Worm (Caenorhabditis elegans) whole organism, L4 larva: ENCODE results near the gene snet-1.

Experiments used
- F10B5.3 ChIP-seq: sonication (generic microtip); optimal IDR thresholded peaks from 2 replicates; lab custom pipeline; 2016; ENCODE audit warnings: mild to moderate bottlenecking, missing genetic modification characterization, missing compliant biosample characterization
- F37D6.2 ChIP-seq: sonication (generic microtip); optimal IDR thresholded peaks from 2 replicates; lab custom pipeline; 2016; ENCODE audit warnings: mild to moderate bottlenecking, missing genetic modification characterization, missing compliant biosample characterization
- F44E2.7 ChIP-seq: fragments of 200-800 bp; sonication (Bioruptor generic); IDR thresholded peaks from 2 replicates; pipeline ENCODE4 v2.1.2; 2022; ENCODE audit warnings: missing genetic modification characterization, missing compliant biosample characterization
- T20F7.1 ChIP-seq: fragments of 200-800 bp; sonication (Bioruptor generic); optimal IDR thresholded peaks from 2 replicates; lab custom pipeline; 2018; ENCODE audit warnings: mild to moderate bottlenecking, missing genetic modification characterization, missing compliant biosample characterization
- Y48G9A.11 ChIP-seq: fragments of 200-800 bp; sonication (Bioruptor generic); IDR thresholded peaks from 2 replicates; pipeline ENCODE4 v1.3.6; 2022; ENCODE audit warnings: missing genetic modification reagents, missing genetic modification characterization, missing compliant biosample characterization
- Y75B8A.6 ChIP-seq: fragments of 200-800 bp; sonication (Bioruptor generic); IDR thresholded peaks from 2 replicates; pipeline ENCODE4 v1.3.6; 2022; ENCODE audit warnings: missing genetic modification reagents, missing genetic modification characterization, missing compliant biosample characterization
- ZK337.2 ChIP-seq: fragments of 200-800 bp; sonication (Bioruptor generic); IDR thresholded peaks from 2 replicates; pipeline ENCODE4 v1.3.6; 2022; ENCODE audit warnings: missing genetic modification reagents, missing genetic modification characterization, missing compliant biosample characterization
- ZK546.5 ChIP-seq, 2 experiments: sonication (generic microtip); optimal IDR thresholded peaks; 2 replicates each; lab custom pipeline; 2017; ENCODE audit warnings: missing biosample characterization in 2 of 2, missing genetic modification characterization in 2 of 2
- aha-1 ChIP-seq: fragments of 150-350 bp; peaks from one replicate; lab custom pipeline; 2014; ENCODE audit warnings: missing biosample characterization, missing genetic modification characterization
- ama-1 ChIP-seq: fragments of 150-350 bp; optimal IDR thresholded peaks from 2 replicates; lab custom pipeline; 2014; ENCODE audit warnings: inconsistent platforms, mixed read lengths
- arid-1 ChIP-seq: fragments of 200-800 bp; sonication (Bioruptor generic); conservative IDR thresholded peaks from 2 replicates; pipeline ENCODE4 v1.3.6; 2022; ENCODE audit warnings: missing genetic modification reagents, missing genetic modification characterization, missing compliant biosample characterization
- ceh-28 ChIP-seq: fragments of 150-350 bp; optimal IDR thresholded peaks from 2 replicates; lab custom pipeline; 2014; ENCODE audit warnings: missing biosample characterization, missing genetic modification reagents, missing genetic modification characterization
- ceh-44 ChIP-seq: fragments of 200-800 bp; sonication (Bioruptor generic); IDR thresholded peaks from 2 replicates; pipeline ENCODE4 v1.3.6; 2022; ENCODE audit warnings: missing genetic modification reagents, missing genetic modification characterization, missing compliant biosample characterization
- ces-1 ChIP-seq: fragments of 150-350 bp; sonication (generic microtip); optimal IDR thresholded peaks from 4 replicates; lab custom pipeline; 2014; ENCODE audit warnings: missing biosample characterization, missing genetic modification reagents, missing genetic modification characterization
- cey-2 ChIP-seq: sonication (generic microtip); optimal IDR thresholded peaks from 3 replicates; lab custom pipeline; 2017; ENCODE audit warnings: missing genetic modification characterization, mild to moderate bottlenecking, missing compliant biosample characterization, antibody characterized with exemption, borderline replicate concordance; ENCODE audit not compliant: insufficient read depth
- ctbp-1 ChIP-seq: fragments of 200-800 bp; sonication (Bioruptor generic); IDR thresholded peaks from 2 replicates; pipeline ENCODE4 v1.3.6; 2022; ENCODE audit warnings: missing genetic modification reagents, missing genetic modification characterization, missing compliant biosample characterization
- daf-8 ChIP-seq: fragments of 200-800 bp; sonication (Bioruptor generic); IDR thresholded peaks from 2 replicates; pipeline ENCODE4 v1.3.6; 2022; ENCODE audit warnings: missing genetic modification characterization, missing compliant biosample characterization
- dmd-6 ChIP-seq: fragments of 200-800 bp; sonication (Bioruptor generic); IDR thresholded peaks from 2 replicates; pipeline ENCODE4 v1.3.6; 2022; ENCODE audit warnings: missing genetic modification reagents, missing genetic modification characterization, missing compliant biosample characterization
- dmd-9 ChIP-seq: fragments of 200-800 bp; sonication (Bioruptor generic); IDR thresholded peaks from 2 replicates; pipeline ENCODE4 v1.3.6; 2022; ENCODE audit warnings: missing genetic modification reagents, missing genetic modification characterization, missing compliant biosample characterization
- egl-43 ChIP-seq: fragments of 200-800 bp; sonication (Bioruptor generic); IDR thresholded peaks from 2 replicates; pipeline ENCODE4 v1.3.6; 2022; ENCODE audit warnings: missing genetic modification reagents, missing genetic modification characterization, missing compliant biosample characterization
- fkh-10 ChIP-seq: fragments of 150-350 bp; optimal IDR thresholded peaks from 2 replicates; lab custom pipeline; 2014; ENCODE audit warnings: missing biosample characterization, missing genetic modification reagents, missing genetic modification characterization
- hif-1 ChIP-seq, 2 experiments: sonication (generic microtip); optimal IDR thresholded peaks; 2 replicates each; lab custom pipeline; 2016 to 2017; ENCODE audit warnings: missing compliant biosample characterization in 2 of 2, missing genetic modification characterization in 2 of 2, missing genetic modification reagents in 2 of 2, missing genotype in 2 of 2, mild to moderate bottlenecking in 1 of 2
- hlh-11 ChIP-seq: fragments of 200-800 bp; sonication (Bioruptor generic); optimal IDR thresholded peaks from 2 replicates; lab custom pipeline; 2018; ENCODE audit warnings: mild to moderate bottlenecking, missing genetic modification characterization, missing compliant biosample characterization
- hmg-1.1 ChIP-seq: fragments of 200-800 bp; sonication (Bioruptor generic); IDR thresholded peaks from 2 replicates; pipeline ENCODE4 v1.3.6; 2022; ENCODE audit warnings: missing genetic modification reagents, missing genetic modification characterization, missing compliant biosample characterization
- lim-7 ChIP-seq: fragments of 200-800 bp; sonication (Bioruptor generic); IDR thresholded peaks from 2 replicates; pipeline ENCODE4 v1.3.6; 2022; ENCODE audit warnings: missing genetic modification characterization, missing compliant biosample characterization
- lin-13 ChIP-seq: fragments of 150-350 bp; optimal IDR thresholded peaks from 2 replicates; lab custom pipeline; 2014; ENCODE audit warnings: missing biosample characterization, missing genetic modification reagents, missing genetic modification characterization
- lir-3 ChIP-seq: sonication (generic microtip); optimal IDR thresholded peaks from 2 replicates; lab custom pipeline; 2016; ENCODE audit warnings: mild to moderate bottlenecking, missing genetic modification characterization, missing compliant biosample characterization
- mdt-29 ChIP-seq: fragments of 200-800 bp; sonication (Bioruptor generic); IDR thresholded peaks from 2 replicates; pipeline ENCODE4 v1.3.6; 2022; ENCODE audit warnings: missing genetic modification reagents, missing genetic modification characterization, missing compliant biosample characterization
- mxl-2 ChIP-seq: fragments of 200-800 bp; sonication (Bioruptor generic); conservative IDR thresholded peaks from 2 replicates; pipeline ENCODE4 v1.3.6; 2022; ENCODE audit warnings: missing genetic modification reagents, missing genetic modification characterization, missing compliant biosample characterization
- mxl-3 ChIP-seq: fragments of 200-800 bp; sonication (Bioruptor generic); optimal IDR thresholded peaks from 2 replicates; lab custom pipeline; 2018; ENCODE audit warnings: mild to moderate bottlenecking, missing genetic modification characterization, missing compliant biosample characterization
- nhr-25 ChIP-seq: sonication (generic microtip); optimal IDR thresholded peaks from 2 replicates; lab custom pipeline; 2017; ENCODE audit warnings: missing genetic modification characterization, mild to moderate bottlenecking, missing compliant biosample characterization, antibody characterized with exemption, moderate library complexity, borderline replicate concordance; ENCODE audit not compliant: insufficient read depth
- nhr-42 ChIP-seq: fragments of 200-800 bp; sonication (Bioruptor generic); IDR thresholded peaks from 2 replicates; pipeline ENCODE4 v1.3.6; 2022; ENCODE audit warnings: missing genetic modification characterization, missing compliant biosample characterization
- nhr-48 ChIP-seq: sonication (generic microtip); optimal IDR thresholded peaks from 2 replicates; lab custom pipeline; 2016; ENCODE audit warnings: mild to moderate bottlenecking, missing genetic modification characterization, missing compliant biosample characterization
- nhr-6 ChIP-seq: fragments of 150-350 bp; optimal IDR thresholded peaks from 2 replicates; lab custom pipeline; 2014; ENCODE audit warnings: missing biosample characterization, missing genetic modification characterization
- pha-4 ChIP-seq, 2 experiments: fragments of 150-350 bp in 1 of 2; fragments of 200-800 bp in 1 of 2; sonication (Bioruptor generic) in 1 of 2; IDR thresholded peaks in 1 of 2; optimal IDR thresholded peaks in 1 of 2; 2 replicates each; pipeline versions ENCODE4 v1.3.6 to Lab custom; 2014 to 2022; ENCODE audit warnings: missing genetic modification characterization in 2 of 2, missing genetic modification reagents in 2 of 2, missing biosample characterization in 1 of 2, missing compliant biosample characterization in 1 of 2
- php-3 ChIP-seq: fragments of 200-800 bp; sonication (Bioruptor generic); IDR thresholded peaks from 2 replicates; pipeline ENCODE4 v1.3.6; 2022; ENCODE audit warnings: missing genetic modification reagents, missing genetic modification characterization, missing compliant biosample characterization
- skn-1 ChIP-seq: fragments of 150-350 bp; optimal IDR thresholded peaks from 2 replicates; lab custom pipeline; 2014; ENCODE audit warnings: missing biosample characterization, missing genetic modification characterization
- snpc-1.2 ChIP-seq: fragments of 200-800 bp; sonication (Bioruptor generic); IDR thresholded peaks from 2 replicates; pipeline ENCODE4 v1.3.6; 2022; ENCODE audit warnings: missing genetic modification reagents, missing genetic modification characterization, missing compliant biosample characterization
- unc-130 ChIP-seq: sonication (generic microtip); optimal IDR thresholded peaks from 2 replicates; lab custom pipeline; 2016; ENCODE audit warnings: missing genetic modification reagents, missing genetic modification characterization, missing compliant biosample characterization
- vab-7 ChIP-seq: fragments of 200-800 bp; sonication (Bioruptor generic); IDR thresholded peaks from 2 replicates; pipeline ENCODE4 v1.3.6; 2022; ENCODE audit warnings: missing genetic modification reagents, missing genetic modification characterization, missing compliant biosample characterization
- zfp-2 ChIP-seq: sonication (generic microtip); optimal IDR thresholded peaks from 2 replicates; lab custom pipeline; 2016; ENCODE audit warnings: mild to moderate bottlenecking, missing genetic modification characterization, missing compliant biosample characterization

Gene snet-1

DNA sequence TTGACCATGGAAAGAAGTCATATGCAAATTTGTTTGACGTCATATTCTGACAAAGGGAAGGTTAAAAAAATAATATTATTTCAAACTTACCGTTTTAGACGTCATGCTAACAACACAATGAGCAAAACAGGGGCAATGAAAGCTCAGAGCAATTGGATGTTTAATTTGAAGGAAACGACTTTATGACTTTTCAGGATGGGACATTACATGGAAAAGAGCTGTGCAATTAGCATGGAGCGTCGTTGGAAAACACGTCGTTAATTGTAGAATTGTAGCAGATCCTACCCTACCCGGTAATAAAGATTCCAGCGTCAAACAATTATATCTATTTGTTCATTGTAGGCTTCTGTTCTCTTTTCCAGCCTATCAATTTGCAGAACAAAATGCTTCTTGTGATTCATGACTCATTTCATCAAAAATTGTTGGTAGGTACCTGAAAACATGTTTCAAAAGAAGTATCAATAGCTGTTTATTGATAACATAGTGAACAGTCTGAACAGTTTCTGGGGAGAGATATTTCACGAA lies 4.9 kb upstream of the snet-1 start, which contains the start of gene ceh-63:
Gene ceh-63, minus strand, starts transcription at position 475 of the 525 bp plus-strand sequence.
- TF ChIP-seq aha-1 (tag; lab: Kevin White, UChicago) = peak; percentile 65
- no peak for TF ChIP-seq vab-7 (GFP tag; lab: Robert Waterston, UW)
- no peak for TF ChIP-seq daf-8 (GFP tag; lab: Robert Waterston, UW)

- no peak for TF ChIP-seq lin-13 (GFP tag; lab: Kevin White, UChicago)
- TF ChIP-seq zfp-2 (tag; lab: Kevin White, UChicago) = no peak
- no peak for TF ChIP-seq F37D6.2 (tag; lab: Kevin White, UChicago)
- TF ChIP-seq ces-1 (GFP tag; lab: Kevin White, UChicago) = no peak
- no peak for TF ChIP-seq skn-1
- no peak for TF ChIP-seq dmd-9 (GFP tag; lab: Robert Waterston, UW)
- TF ChIP-seq hif-1 (tag; optimal IDR thresholded peaks at IDR 0.05; lab: Kevin White, UChicago) = peak in 1 of 2 experiments; percentile 30
- no peak for TF ChIP-seq hmg-1.1 (GFP tag; lab: Robert Waterston, UW)
These were observed 3.3 kb upstream of the snet-1 start, which contains the start of gene C02F12.5 for ce11 chrX:3671998-3672397. C02F12.5 (minus strand) TSS chrX:3672098.

DNA sequence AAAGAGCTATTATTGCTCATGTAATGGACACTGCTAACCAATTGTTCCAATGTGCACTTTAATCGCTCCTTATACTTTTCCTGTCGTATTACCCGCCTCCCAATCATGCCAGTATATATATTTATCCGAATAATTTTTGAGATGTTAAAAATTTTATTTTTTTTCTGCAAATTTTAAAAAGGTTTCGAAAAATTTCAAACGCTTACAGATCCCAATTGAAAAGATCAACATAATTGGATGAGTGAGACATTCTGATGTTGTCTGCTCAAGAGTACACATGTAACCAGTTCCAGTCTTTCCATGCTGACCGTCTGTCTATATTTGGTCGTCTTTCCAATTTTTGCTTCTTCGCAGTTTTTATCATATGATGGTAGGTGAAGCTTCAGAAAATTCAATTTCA lies 9.6 kb downstream of the snet-1 start, which contains the start of gene R11G1.1:
Gene R11G1.1, plus strand, starts transcription at position 301 of the 400 bp plus-strand sequence.
- TF ChIP-seq mxl-3 = no peak
- no peak for TF ChIP-seq mdt-29 (GFP tag; lab: Robert Waterston, UW)
- TF ChIP-seq, all 104 proteins: peak for 0

DNA sequence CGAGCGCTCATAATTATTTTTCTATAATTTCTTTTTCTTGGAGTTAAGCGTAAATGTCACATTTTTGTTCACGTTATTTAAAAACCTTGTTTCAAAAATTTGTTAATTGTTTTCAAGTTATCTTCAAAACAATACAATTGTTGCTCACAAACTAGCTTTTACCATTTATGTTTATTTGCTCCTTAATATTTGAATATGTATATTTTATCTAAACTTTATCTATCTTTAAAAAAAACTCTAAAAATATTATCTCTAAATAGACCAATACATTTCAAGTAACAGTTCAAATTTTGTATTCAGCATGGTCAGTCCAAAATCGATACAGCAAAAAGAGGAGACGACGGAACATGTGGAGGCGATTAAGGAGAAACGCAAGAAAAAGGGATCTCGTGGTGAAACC lies 12.8 kb downstream of the snet-1 start, which contains the start of gene R11G1.7:
Gene R11G1.7, plus strand, starts transcription at position 301 of the 400 bp plus-strand sequence.
- TF ChIP-seq ceh-28 (tag; lab: Kevin White, UChicago) (no peak), Y48G9A.11 (GFP tag; lab: Robert Waterston, UW) (no peak), dmd-6 (GFP tag; lab: Robert Waterston, UW) (no peak), hif-1 (tag; optimal IDR thresholded peaks at IDR 0.05; lab: Kevin White, UChicago) (no peak), ama-1 (no peak), zfp-2 (tag; lab: Kevin White, UChicago) (no peak), ctbp-1 (GFP tag; lab: Robert Waterston, UW) (no peak), Y75B8A.6 (no peak), pha-4 (GFP tag; IDR thresholded peaks at IDR 0.05; lab: Robert Waterston, UW) (no peak), pha-4 (tag; optimal IDR thresholded peaks at IDR 0.05; lab: Kevin White, UChicago) (no peak), ZK546.5 (tag; optimal IDR thresholded peaks at IDR 0.05; lab: Kevin White, UChicago) (no peak), nhr-42 (no peak), nhr-25 (no peak), fkh-10 (GFP tag; lab: Kevin White, UChicago) (no peak), cey-2 (tag; lab: Kevin White, UChicago) (no peak), hlh-11 (no peak), nhr-48 (tag; lab: Kevin White, UChicago) (no peak), arid-1 (no peak), lim-7 (no peak)

ce11 chrX:3654623-3655022 lies 14.1 kb downstream of the snet-1 start, which contains the start of gene R11G1.11:
R11G1.11 (plus strand) TSS chrX:3654923.
- TF ChIP-seq pha-4 (GFP tag; IDR thresholded peaks at IDR 0.05; lab: Robert Waterston, UW) (no peak), pha-4 (tag; optimal IDR thresholded peaks at IDR 0.05; lab: Kevin White, UChicago) (no peak), ZK337.2 (GFP tag; lab: Robert Waterston, UW) (no peak), egl-43 (GFP tag; lab: Robert Waterston, UW) (no peak), snpc-1.2 (GFP tag; lab: Robert Waterston, UW) (no peak), dmd-9 (GFP tag; lab: Robert Waterston, UW) (no peak), F44E2.7 (GFP tag; lab: Robert Waterston, UW) (no peak), unc-130 (GFP tag; lab: Kevin White, UChicago) (no peak), T20F7.1 (no peak), dmd-6 (GFP tag; lab: Robert Waterston, UW) (no peak), ama-1 (no peak), php-3 (GFP tag; lab: Robert Waterston, UW) (no peak), hmg-1.1 (GFP tag; lab: Robert Waterston, UW) (no peak), mxl-2 (no peak), F10B5.3 (tag; lab: Kevin White, UChicago) (no peak), ceh-28 (tag; lab: Kevin White, UChicago) (no peak), ceh-44 (GFP tag; lab: Robert Waterston, UW) (no peak), lir-3 (tag; lab: Kevin White, UChicago) (no peak), nhr-6 (tag; lab: Kevin White, UChicago) (no peak)
